Worm (Caenorhabditis elegans) whole organism, mixed stage, embryonic: Measurements from ENCODE around the gene crp-1.
A peak's percentile ranks its signal among the peaks of the same experiment; 100 is the strongest.

Experiments
- M03D4.4 ChIP-seq: sonication (generic microtip); optimal IDR thresholded peaks from 2 replicates; lab custom pipeline; 2017; ENCODE audit warnings: mild to moderate bottlenecking, missing genetic modification characterization, missing compliant biosample characterization
- blmp-1 ChIP-seq: fragments of 150-350 bp; optimal IDR thresholded peaks from 2 replicates; lab custom pipeline; 2014; ENCODE audit warnings: missing biosample characterization, missing genetic modification characterization
- ceh-39 ChIP-seq: fragments of 150-350 bp; optimal IDR thresholded peaks from 2 replicates; lab custom pipeline; 2014; ENCODE audit warnings: missing biosample characterization, missing genetic modification characterization
- ceh-43 ChIP-seq: fragments of 200-800 bp; sonication (Bioruptor generic); optimal IDR thresholded peaks from 2 replicates; lab custom pipeline; 2018; ENCODE audit warnings: mild to moderate bottlenecking, missing genetic modification characterization, moderate library complexity, missing compliant biosample characterization
- ceh-83 ChIP-seq: fragments of 200-800 bp; sonication (Bioruptor generic); optimal IDR thresholded peaks from 2 replicates; lab custom pipeline; 2018; ENCODE audit warnings: mild to moderate bottlenecking, missing genetic modification characterization, missing compliant biosample characterization
- ces-1 ChIP-seq: fragments of 150-350 bp; optimal IDR thresholded peaks from 2 replicates; lab custom pipeline; 2014; ENCODE audit warnings: missing biosample characterization, missing genetic modification reagents, missing genetic modification characterization
- cnd-1 ChIP-seq: fragments of 200-800 bp; sonication (Bioruptor generic); optimal IDR thresholded peaks from 2 replicates; lab custom pipeline; 2018; ENCODE audit warnings: mild to moderate bottlenecking, missing genetic modification characterization, missing compliant biosample characterization
- drap-1 ChIP-seq: fragments of 200-800 bp; sonication (Bioruptor generic); optimal IDR thresholded peaks from 3 replicates; lab custom pipeline; 2018; ENCODE audit warnings: mild to moderate bottlenecking, missing genetic modification characterization, missing compliant biosample characterization
- elt-1 ChIP-seq: sonication (generic microtip); optimal IDR thresholded peaks from 2 replicates; lab custom pipeline; 2017; ENCODE audit warnings: missing genetic modification characterization, mild to moderate bottlenecking, missing compliant biosample characterization, antibody characterized with exemption, moderate library complexity, borderline replicate concordance; ENCODE audit not compliant: insufficient read depth
- elt-3 ChIP-seq: fragments of 150-350 bp; optimal IDR thresholded peaks from 2 replicates; lab custom pipeline; 2014; ENCODE audit warnings: missing biosample characterization, missing genetic modification characterization
- flh-1 ChIP-seq: fragments of 200-800 bp; sonication (Bioruptor generic); optimal IDR thresholded peaks from 2 replicates; lab custom pipeline; 2018; ENCODE audit warnings: mild to moderate bottlenecking, missing genetic modification characterization, moderate library complexity, missing compliant biosample characterization
- ham-2 ChIP-seq: fragments of 200-800 bp; sonication (Bioruptor generic); optimal IDR thresholded peaks from 2 replicates; lab custom pipeline; 2018; ENCODE audit warnings: mild to moderate bottlenecking, missing genetic modification characterization, missing compliant biosample characterization
- hlh-1 ChIP-seq: fragments of 150-350 bp; optimal IDR thresholded peaks from 2 replicates; lab custom pipeline; 2014; ENCODE audit warnings: missing biosample characterization, missing genetic modification reagents, missing genetic modification characterization
- lin-13 ChIP-seq: fragments of 150-350 bp; optimal IDR thresholded peaks from 2 replicates; lab custom pipeline; 2014; ENCODE audit warnings: missing biosample characterization, missing genetic modification characterization
- lin-32 ChIP-seq: fragments of 200-800 bp; sonication (Bioruptor generic); optimal IDR thresholded peaks from 2 replicates; lab custom pipeline; 2018; ENCODE audit warnings: mild to moderate bottlenecking, missing genetic modification characterization, missing compliant biosample characterization
- lsy-2 ChIP-seq: fragments of 150-350 bp; optimal IDR thresholded peaks from 2 replicates; lab custom pipeline; 2014; ENCODE audit warnings: missing biosample characterization, missing genetic modification characterization
- mab-5 ChIP-seq: fragments of 150-350 bp; optimal IDR thresholded peaks from 2 replicates; lab custom pipeline; 2014; ENCODE audit warnings: missing biosample characterization, missing genetic modification characterization
- mep-1 ChIP-seq: fragments of 150-350 bp; optimal IDR thresholded peaks from 2 replicates; lab custom pipeline; 2017; ENCODE audit warnings: missing biosample characterization, missing genetic modification reagents, missing genetic modification characterization, inconsistent platforms
- nhr-12 ChIP-seq: fragments of 150-350 bp; optimal IDR thresholded peaks from 2 replicates; lab custom pipeline; 2014; ENCODE audit warnings: missing biosample characterization, missing genetic modification characterization
- nhr-2 ChIP-seq: fragments of 150-350 bp; optimal IDR thresholded peaks from 2 replicates; lab custom pipeline; 2014; ENCODE audit warnings: missing biosample characterization, missing genetic modification characterization
- nhr-28 ChIP-seq: fragments of 150-350 bp; optimal IDR thresholded peaks from 2 replicates; lab custom pipeline; 2014; ENCODE audit warnings: missing biosample characterization, missing genetic modification characterization
- nhr-76 ChIP-seq: sonication (generic microtip); optimal IDR thresholded peaks from 2 replicates; lab custom pipeline; 2017; ENCODE audit warnings: missing biosample characterization, missing genetic modification characterization
- pha-4 ChIP-seq: fragments of 150-350 bp; optimal IDR thresholded peaks from 2 replicates; lab custom pipeline; 2018; ENCODE audit warnings: missing biosample characterization, missing genetic modification reagents, missing genetic modification characterization
- sem-2 ChIP-seq: fragments of 200-800 bp; sonication (Bioruptor generic); optimal IDR thresholded peaks from 2 replicates; lab custom pipeline; 2018; ENCODE audit warnings: mild to moderate bottlenecking, missing genetic modification characterization, missing compliant biosample characterization
- snpc-4 ChIP-seq: fragments of 150-350 bp; optimal IDR thresholded peaks from 2 replicates; lab custom pipeline; 2014; ENCODE audit warnings: missing biosample characterization, missing genetic modification characterization
- sptf-1 ChIP-seq: sonication (generic microtip); optimal IDR thresholded peaks from 2 replicates; lab custom pipeline; 2017; ENCODE audit warnings: mild to moderate bottlenecking, missing genetic modification characterization, moderate library complexity, missing compliant biosample characterization
- tbx-8 ChIP-seq: fragments of 200-800 bp; sonication (Bioruptor generic); optimal IDR thresholded peaks from 2 replicates; lab custom pipeline; 2018; ENCODE audit warnings: mild to moderate bottlenecking, missing genetic modification characterization, moderate library complexity, missing compliant biosample characterization
- unc-120 ChIP-seq: sonication (generic microtip); optimal IDR thresholded peaks from 2 replicates; lab custom pipeline; 2017; ENCODE audit warnings: missing genetic modification characterization, missing compliant biosample characterization; ENCODE audit not compliant: poor library complexity, severe bottlenecking
- unc-39 ChIP-seq: fragments of 150-350 bp; optimal IDR thresholded peaks from 2 replicates; lab custom pipeline; 2014; ENCODE audit warnings: missing biosample characterization, missing genetic modification characterization
- unc-62 ChIP-seq: fragments of 150-350 bp; optimal IDR thresholded peaks from 2 replicates; lab custom pipeline; 2014; ENCODE audit warnings: missing biosample characterization, missing genetic modification reagents, missing genetic modification characterization
- zip-8 ChIP-seq: fragments of 150-350 bp; optimal IDR thresholded peaks from 2 replicates; lab custom pipeline; 2014; ENCODE audit warnings: missing biosample characterization, missing genetic modification characterization
- ztf-11 ChIP-seq: fragments of 150-350 bp; optimal IDR thresholded peaks from 2 replicates; lab custom pipeline; 2014; ENCODE audit warnings: missing biosample characterization, missing genetic modification characterization

Gene crp-1

DNA sequence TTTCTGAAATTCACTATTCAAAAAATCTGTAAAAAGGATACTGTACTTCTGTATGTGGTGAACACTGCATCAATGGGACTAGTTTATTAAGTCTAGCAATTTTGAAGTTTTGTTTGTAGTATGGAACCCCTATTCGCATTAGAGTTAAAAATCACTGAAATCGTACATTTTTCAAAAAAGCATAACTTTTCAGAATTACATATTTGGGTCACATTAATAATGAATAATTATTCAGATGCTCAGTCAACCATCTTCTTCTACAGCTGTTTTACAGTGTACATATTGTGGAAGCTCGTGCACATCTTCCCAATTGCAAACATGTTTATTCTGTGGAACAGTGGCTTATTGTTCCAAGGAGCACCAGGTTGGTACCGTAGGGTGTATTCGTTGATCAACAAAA lies 9.7 kb upstream of the crp-1 start:
- TF ChIP-seq hlh-1 (tag; lab: Kevin White, UChicago) (no peak), ces-1 (no peak), unc-39 (tag; lab: Kevin White, UChicago) (no peak), unc-62 (no peak), ceh-39 (tag; lab: Kevin White, UChicago) (no peak), sptf-1 (no peak), lin-13 (tag; lab: Kevin White, UChicago) (no peak), nhr-76 (tag; lab: Kevin White, UChicago) (no peak), tbx-8 (no peak), ceh-83 (GFP tag; lab: Kevin White, UChicago) (no peak), flh-1 (GFP tag; lab: Kevin White, UChicago) (no peak), sem-2 (GFP tag; lab: Kevin White, UChicago) (no peak), nhr-12 (tag; lab: Kevin White, UChicago) (no peak)
- TF ChIP-seq, all 35 proteins: peak for 0

DNA sequence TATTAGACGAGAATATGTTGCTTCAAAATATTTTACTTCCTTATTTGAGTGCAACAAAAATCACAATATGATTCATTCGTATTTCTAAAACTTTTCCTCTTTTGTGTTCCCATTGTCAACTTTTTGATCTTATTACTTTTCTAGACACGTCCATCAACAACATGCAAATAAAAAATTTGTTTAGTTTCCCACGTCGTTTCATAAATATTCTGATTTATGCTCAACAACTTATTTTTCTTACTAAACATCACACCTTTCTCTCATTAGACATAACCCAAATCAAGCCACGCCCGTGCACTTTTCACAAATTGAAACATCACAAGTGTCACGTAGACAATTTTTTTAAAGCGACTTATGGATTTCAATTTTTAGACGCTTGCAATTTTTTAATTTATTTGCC lies 8.5 kb upstream of the crp-1 start:
- no peak for TF ChIP-seq elt-3 (tag; lab: Kevin White, UChicago)
- TF ChIP-seq hlh-1 (tag; lab: Kevin White, UChicago), result no peak
- TF ChIP-seq unc-39 (tag; lab: Kevin White, UChicago), result no peak
- TF ChIP-seq unc-120 (tag; lab: Kevin White, UChicago), result no peak
- no peak for TF ChIP-seq mep-1
- TF ChIP-seq ham-2, result no peak
- TF ChIP-seq sem-2 (GFP tag; lab: Kevin White, UChicago), result no peak
- no peak for TF ChIP-seq unc-62
- TF ChIP-seq ceh-43 (GFP tag; lab: Kevin White, UChicago), result no peak
- TF ChIP-seq zip-8 (tag; lab: Kevin White, UChicago), result no peak
- no peak for TF ChIP-seq blmp-1 (tag; lab: Kevin White, UChicago)
- no peak for TF ChIP-seq nhr-76 (tag; lab: Kevin White, UChicago)
- TF ChIP-seq lin-13 (tag; lab: Kevin White, UChicago), result no peak
- TF ChIP-seq flh-1 (GFP tag; lab: Kevin White, UChicago), result no peak
- no peak for TF ChIP-seq snpc-4
- TF ChIP-seq drap-1 (GFP tag; lab: Kevin White, UChicago), result no peak

ce11 chrV:10471007-10471406 lies 7.4 kb upstream of the crp-1 start:
- TF ChIP-seq ham-2 (no peak), M03D4.4 (tag; lab: Kevin White, UChicago) (no peak), sem-2 (GFP tag; lab: Kevin White, UChicago) (no peak), lin-32 (GFP tag; lab: Kevin White, UChicago) (no peak), nhr-2 (tag; lab: Kevin White, UChicago) (no peak), unc-39 (tag; lab: Kevin White, UChicago) (no peak), ceh-43 (GFP tag; lab: Kevin White, UChicago) (no peak), ces-1 (no peak), nhr-28 (tag; lab: Kevin White, UChicago) (no peak), unc-62 (no peak), flh-1 (GFP tag; lab: Kevin White, UChicago) (no peak), tbx-8 (no peak), hlh-1 (tag; lab: Kevin White, UChicago) (no peak)

ce11 chrV:10472901-10473774 lies 5.2 kb upstream of the crp-1 start:
- TF ChIP-seq mab-5, result no peak
- TF ChIP-seq mep-1, result no peak
- peak; percentile 55 for TF ChIP-seq hlh-1 (tag; lab: Kevin White, UChicago)
- TF ChIP-seq ham-2, result no peak
- TF ChIP-seq, all 35 proteins: peak for 1

DNA sequence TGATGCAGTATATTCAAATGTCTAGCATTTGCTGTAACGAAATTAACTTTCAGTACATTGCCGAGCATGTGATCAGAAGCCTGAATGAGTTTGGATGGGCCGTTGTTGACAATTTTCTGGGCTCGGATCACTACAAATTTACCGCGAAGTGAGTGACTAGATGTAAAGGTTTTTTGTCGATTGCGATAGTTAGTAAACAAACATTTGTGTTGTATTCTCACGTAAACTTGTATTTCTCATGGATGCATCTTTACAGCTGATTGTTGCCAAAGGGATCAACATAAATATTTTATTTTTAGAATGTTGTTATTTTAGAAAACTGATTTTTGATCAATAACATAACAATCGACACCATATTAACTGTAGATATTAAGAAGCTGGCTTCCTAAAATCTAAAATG lies 4.3 kb upstream of the crp-1 start:
- TF ChIP-seq unc-120 (tag; lab: Kevin White, UChicago), result no peak
- TF ChIP-seq snpc-4, result no peak
- no peak for TF ChIP-seq nhr-2 (tag; lab: Kevin White, UChicago)
- no peak for TF ChIP-seq nhr-76 (tag; lab: Kevin White, UChicago)
- no peak for TF ChIP-seq cnd-1 (tag; lab: Kevin White, UChicago)
- no peak for TF ChIP-seq zip-8 (tag; lab: Kevin White, UChicago)
- no peak for TF ChIP-seq elt-1 (tag; lab: Kevin White, UChicago)
- TF ChIP-seq mep-1, result no peak
- no peak for TF ChIP-seq ceh-83 (GFP tag; lab: Kevin White, UChicago)
- TF ChIP-seq sem-2 (GFP tag; lab: Kevin White, UChicago), result no peak
- TF ChIP-seq lsy-2 (tag; lab: Kevin White, UChicago), result no peak
- TF ChIP-seq ztf-11 (tag; lab: Kevin White, UChicago), result no peak
- no peak for TF ChIP-seq unc-62
- TF ChIP-seq flh-1 (GFP tag; lab: Kevin White, UChicago), result no peak
- no peak for TF ChIP-seq ceh-39 (tag; lab: Kevin White, UChicago)
- no peak for TF ChIP-seq pha-4 (tag; lab: Kevin White, UChicago)
- TF ChIP-seq, all 35 proteins: peak for 0
